Fruit fly (Drosophila melanogaster): ENCODE results near the gene CG10958.

CG10958 gene

DNA sequence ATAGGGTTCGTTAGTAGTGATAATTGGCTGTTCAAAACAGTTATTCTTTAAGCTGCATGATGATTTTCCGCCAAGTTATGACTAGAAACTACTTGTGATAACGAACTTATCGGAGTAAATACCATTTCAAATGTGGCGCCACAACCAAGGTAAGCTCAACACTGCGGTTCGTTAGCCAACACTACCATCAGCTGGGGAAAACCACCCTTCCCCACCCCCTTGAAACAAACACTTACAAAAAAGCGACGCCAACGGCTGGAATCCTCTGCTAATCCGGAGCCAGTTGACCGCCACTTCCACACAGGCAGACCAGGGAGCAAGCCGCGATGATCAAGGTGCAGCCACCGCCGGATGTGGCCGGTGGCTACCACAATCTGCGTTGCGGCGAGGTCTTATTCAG is 20.6 kb downstream of the CG10958 start, which contains the start of gene CG18262:
Gene CG18262, plus strand, starts transcription at position 231 of the 400 bp plus-strand sequence.
- peak; percentile 23 for TF ChIP-seq CTCF (GFP tag; optimal IDR thresholded peaks at IDR 0.05)
- TF ChIP-seq Lhr (GFP tag; optimal IDR thresholded peaks at IDR 0.05) = no peak
- TF ChIP-seq NK7.1 (GFP tag; optimal IDR thresholded peaks at IDR 0.05) = no peak
- no peak for TF ChIP-seq CG9727 (GFP tag; optimal IDR thresholded peaks at IDR 0.05)
- TF ChIP-seq Ptx1 (GFP tag; IDR thresholded peaks at IDR 0.05) = no peak
- no peak for TF ChIP-seq CG17385 (GFP tag; optimal IDR thresholded peaks at IDR 0.05)
- TF ChIP-seq CG14860 (GFP tag; IDR thresholded peaks at IDR 0.05; ENCODE audit: partially characterized antibody) = no peak
- TF ChIP-seq B-H2 (GFP tag; optimal IDR thresholded peaks at IDR 0.05) = peak; percentile 14
- no peak for TF ChIP-seq cas (GFP tag; IDR thresholded peaks at IDR 0.05)
- TF ChIP-seq Lim3 (GFP tag; IDR thresholded peaks at IDR 0.05) = no peak
- TF ChIP-seq Gsc (GFP tag; IDR thresholded peaks at IDR 0.05) = no peak
- TF ChIP-seq tx (GFP tag; optimal IDR thresholded peaks at IDR 0.05) = no peak
- TF ChIP-seq Dref (GFP tag; IDR thresholded peaks at IDR 0.05) = peak; percentile 47
- TF ChIP-seq so (GFP tag; IDR thresholded peaks at IDR 0.05) = no peak
- TF ChIP-seq tio (GFP tag; optimal IDR thresholded peaks at IDR 0.05) = no peak
- TF ChIP-seq insv (GFP tag; optimal IDR thresholded peaks at IDR 0.05) = no peak
- no peak for TF ChIP-seq CG9876 (GFP tag; optimal IDR thresholded peaks at IDR 0.05)
- no peak for TF ChIP-seq ham (GFP tag; IDR thresholded peaks at IDR 0.05)
- no peak for TF ChIP-seq trem (tag; optimal IDR thresholded peaks at IDR 0.05)
- TF ChIP-seq CG12769 (tag; optimal IDR thresholded peaks at IDR 0.05) = no peak
- TF ChIP-seq dpn (GFP tag; optimal IDR thresholded peaks at IDR 0.05) = no peak
- peak; percentile 27 for TF ChIP-seq CG2120 (GFP tag; optimal IDR thresholded peaks at IDR 0.05)
- TF ChIP-seq croc (GFP tag; conservative IDR thresholded peaks at IDR 0.05) = no peak
- no peak for TF ChIP-seq CG13296 (GFP tag; optimal IDR thresholded peaks at IDR 0.05)
- no peak for TF ChIP-seq btn (GFP tag; optimal IDR thresholded peaks at IDR 0.05)
- TF ChIP-seq otp (GFP tag; IDR thresholded peaks at IDR 0.05) = no peak
- no peak for TF ChIP-seq cwo (GFP tag; optimal IDR thresholded peaks at IDR 0.05)
- TF ChIP-seq aop (GFP tag; IDR thresholded peaks at IDR 0.05) = no peak
- TF ChIP-seq sqz (GFP tag; optimal IDR thresholded peaks at IDR 0.05) = no peak
- TF ChIP-seq sob (GFP tag; IDR thresholded peaks at IDR 0.05) = 0 out of 2 replicates have a peak, but pooled peaks have one; percentile 16
- no peak for TF ChIP-seq rib (GFP tag; IDR thresholded peaks at IDR 0.05)
- TF ChIP-seq Mrtf (GFP tag; IDR thresholded peaks at IDR 0.05) = no peak
- TF ChIP-seq ci (GFP tag; IDR thresholded peaks at IDR 0.05) = 0 out of 3 replicates have a peak, but pooled peaks have one; percentile 26
- TF ChIP-seq Dp (GFP tag; optimal IDR thresholded peaks at IDR 0.05) = peak; percentile 83
- TF ChIP-seq stwl (tag; optimal IDR thresholded peaks at IDR 0.05) = no peak
- TF ChIP-seq BEAF-32 (GFP tag; optimal IDR thresholded peaks at IDR 0.05) = no peak
- TF ChIP-seq CG1647 (GFP tag; optimal IDR thresholded peaks at IDR 0.05) = no peak
- peak; percentile 33 for TF ChIP-seq Myb (GFP tag; optimal IDR thresholded peaks at IDR 0.05)
- TF ChIP-seq cg (GFP tag; optimal IDR thresholded peaks at IDR 0.05) = peak; percentile 6
- peak; percentile 8; the same call in 1 of the 2 replicates for TF ChIP-seq CG13287 (GFP tag; IDR thresholded peaks at IDR 0.05; ENCODE audit: partially characterized antibody)
- TF ChIP-seq CG9215 (GFP tag; IDR thresholded peaks at IDR 0.05) = no peak
- no peak for TF ChIP-seq CG17829 (tag; optimal IDR thresholded peaks at IDR 0.05)
- TF ChIP-seq crp (GFP tag; optimal IDR thresholded peaks at IDR 0.05) = peak; percentile 23 to 87
- no peak for TF ChIP-seq CG12391 (tag; optimal IDR thresholded peaks at IDR 0.05)
- 0 out of 2 replicates have a peak, but pooled peaks have one; percentile 19 for TF ChIP-seq unc-4 (GFP tag; IDR thresholded peaks at IDR 0.05; ENCODE audit: partially characterized antibody)
- TF ChIP-seq yki (optimal IDR thresholded peaks at IDR 0.05) = no peak
- no peak for TF ChIP-seq Rx (GFP tag; IDR thresholded peaks at IDR 0.05)
- TF ChIP-seq MESR4 (GFP tag; optimal IDR thresholded peaks at IDR 0.05) = peak; percentile 39
- peak; percentile 84 for TF ChIP-seq CG10267 (tag; optimal IDR thresholded peaks at IDR 0.05)
- TF ChIP-seq Jarid2 (GFP tag; optimal IDR thresholded peaks at IDR 0.05) = no peak
- TF ChIP-seq sim (GFP tag; IDR thresholded peaks at IDR 0.05) = no peak
- TF ChIP-seq repo (GFP tag; optimal IDR thresholded peaks at IDR 0.05) = no peak

Measured in whole organism, embryonic.